Worm (Caenorhabditis elegans) whole organism, midembryonic: ENCODE data around the gene nspa-8.

Experiments
- flt-1 ChIP-seq: fragments of 200-800 bp; sonication (Bioruptor generic); IDR thresholded peaks from 2 replicates; pipeline ENCODE4 v1.3.6; 2022; ENCODE audit warnings: missing genetic modification characterization, missing compliant biosample characterization
- med-1 ChIP-seq: sonication (generic microtip); optimal IDR thresholded peaks from 2 replicates; lab custom pipeline; 2017; ENCODE audit warnings: missing genetic modification characterization, mild to moderate bottlenecking, missing compliant biosample characterization, antibody characterized with exemption, missing genetic modification reagents; ENCODE audit not compliant: insufficient read depth

DNA sequence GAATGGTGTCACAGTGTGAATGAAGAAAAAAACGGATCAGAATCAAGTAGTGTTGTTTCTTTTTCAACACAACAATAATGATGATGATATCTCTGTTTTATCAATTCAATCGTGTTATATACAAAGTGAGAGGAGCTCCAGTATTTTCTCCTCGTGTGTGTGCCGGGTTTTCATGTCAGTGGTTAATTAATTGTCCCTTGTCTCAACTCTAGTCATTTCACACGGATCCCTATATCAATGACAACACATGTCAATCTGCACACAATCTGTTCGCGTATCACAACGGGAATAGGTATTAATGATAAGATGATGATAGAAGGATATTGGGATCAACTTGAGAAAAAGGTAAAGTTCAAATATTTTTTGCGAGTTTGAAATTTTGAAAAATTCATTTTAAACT, 26.4 kb downstream of the nspa-8 start:
- no peak for TF ChIP-seq med-1 (GFP tag; lab: Kevin White, UChicago)
- TF ChIP-seq flt-1: no peak
